Worm (Caenorhabditis elegans) whole organism, young adult: Measurements from ENCODE around the gene K03H9.3.

Source experiments
- B0019.2 ChIP-seq: fragments of 200-800 bp; sonication (Bioruptor generic); conservative IDR thresholded peaks from 2 replicates; pipeline ENCODE4 v1.3.6; 2022; ENCODE audit warnings: missing genetic modification reagents, missing genetic modification characterization, missing compliant biosample characterization
- B0336.3 ChIP-seq: fragments of 200-800 bp; sonication (Bioruptor generic); IDR thresholded peaks from 2 replicates; pipeline ENCODE4 v1.3.6; 2022; ENCODE audit warnings: missing genetic modification characterization, missing compliant biosample characterization
- D2030.7 ChIP-seq: fragments of 200-800 bp; sonication (Bioruptor generic); IDR thresholded peaks from 2 replicates; pipeline ENCODE4 v1.3.6; 2022; ENCODE audit warnings: missing genetic modification reagents, missing genetic modification characterization, missing compliant biosample characterization
- F37B4.10 ChIP-seq: fragments of 200-800 bp; sonication (Bioruptor generic); IDR thresholded peaks from 2 replicates; pipeline ENCODE4 v1.3.6; 2022; ENCODE audit warnings: missing genetic modification characterization, missing compliant biosample characterization
- K11D2.4 ChIP-seq: fragments of 200-800 bp; sonication (Bioruptor generic); IDR thresholded peaks from 2 replicates; pipeline ENCODE4 v1.3.6; 2022; ENCODE audit warnings: missing genetic modification reagents, missing genetic modification characterization, missing compliant biosample characterization
- K12H6.12 ChIP-seq: fragments of 200-800 bp; sonication (Bioruptor generic); optimal IDR thresholded peaks from 2 replicates; lab custom pipeline; 2018; ENCODE audit warnings: mild to moderate bottlenecking, missing genetic modification characterization, missing compliant biosample characterization
- Y56A3A.18 ChIP-seq: fragments of 200-800 bp; sonication (Bioruptor generic); IDR thresholded peaks from 2 replicates; pipeline ENCODE4 v1.3.6; 2022; ENCODE audit warnings: missing genetic modification reagents, missing genetic modification characterization, missing compliant biosample characterization
- Y67H2A.10 ChIP-seq: fragments of 200-800 bp; sonication (Bioruptor generic); conservative IDR thresholded peaks from 2 replicates; pipeline ENCODE4 v1.3.6; 2022; ENCODE audit warnings: missing genetic modification reagents, missing genetic modification characterization, missing compliant biosample characterization
- Y95B8A.8 ChIP-seq: fragments of 200-800 bp; sonication (Bioruptor generic); IDR thresholded peaks from 2 replicates; pipeline ENCODE4 v1.3.6; 2022; ENCODE audit warnings: missing genetic modification reagents, missing genetic modification characterization, missing compliant biosample characterization
- aptf-3 ChIP-seq: fragments of 200-800 bp; sonication (Bioruptor generic); IDR thresholded peaks from 2 replicates; pipeline ENCODE4 v1.3.6; 2022; ENCODE audit warnings: missing genetic modification characterization, missing compliant biosample characterization
- atf-7 ChIP-seq: sonication (generic microtip); optimal IDR thresholded peaks from 2 replicates; lab custom pipeline; 2017; ENCODE audit warnings: mild to moderate bottlenecking, missing genetic modification characterization, missing compliant biosample characterization
- cebp-2 ChIP-seq: fragments of 200-800 bp; sonication (Bioruptor generic); IDR thresholded peaks from 2 replicates; pipeline ENCODE4 v1.3.6; 2022; ENCODE audit warnings: missing genetic modification characterization, missing compliant biosample characterization
- ceh-27 ChIP-seq: fragments of 200-800 bp; sonication (Bioruptor generic); optimal IDR thresholded peaks from 2 replicates; lab custom pipeline; 2018; ENCODE audit warnings: mild to moderate bottlenecking, missing genetic modification characterization, moderate library complexity, missing compliant biosample characterization
- ceh-91 ChIP-seq: fragments of 200-800 bp; sonication (Bioruptor generic); IDR thresholded peaks from 2 replicates; pipeline ENCODE4 v1.3.6; 2022; ENCODE audit warnings: missing genetic modification reagents, missing genetic modification characterization, missing compliant biosample characterization
- dpff-1 ChIP-seq: sonication (generic microtip); optimal IDR thresholded peaks from 2 replicates; lab custom pipeline; 2017; ENCODE audit warnings: mild to moderate bottlenecking, missing genetic modification characterization, missing compliant biosample characterization
- dpl-1 ChIP-seq: fragments of 150-350 bp; optimal IDR thresholded peaks from 2 replicates; lab custom pipeline; 2014; ENCODE audit warnings: missing biosample characterization, missing genetic modification reagents, missing genetic modification characterization
- egl-18 ChIP-seq: fragments of 200-800 bp; sonication (Bioruptor generic); IDR thresholded peaks from 2 replicates; pipeline ENCODE4 v1.3.6; 2022; ENCODE audit warnings: missing genetic modification reagents, missing genetic modification characterization, missing compliant biosample characterization
- ets-4 ChIP-seq: fragments of 200-800 bp; sonication (Bioruptor generic); optimal IDR thresholded peaks from 2 replicates; lab custom pipeline; 2018; ENCODE audit warnings: mild to moderate bottlenecking, missing genetic modification characterization, missing compliant biosample characterization
- him-1 ChIP-seq: sonication (generic microtip); optimal IDR thresholded peaks from 2 replicates; lab custom pipeline; 2016; ENCODE audit warnings: missing genotype, missing genetic modification reagents, missing genetic modification characterization, missing compliant biosample characterization
- hlh-12 ChIP-seq: sonication (generic microtip); optimal IDR thresholded peaks from 2 replicates; lab custom pipeline; 2016; ENCODE audit warnings: missing genetic modification characterization, missing compliant biosample characterization
- lin-26 ChIP-seq: fragments of 200-800 bp; sonication (Bioruptor generic); IDR thresholded peaks from 2 replicates; pipeline ENCODE4 v1.3.6; 2022; ENCODE audit warnings: missing genetic modification reagents, missing genetic modification characterization, missing compliant biosample characterization
- nfya-2 ChIP-seq: fragments of 200-800 bp; sonication (Bioruptor generic); IDR thresholded peaks from 2 replicates; pipeline ENCODE4 v1.3.6; 2022; ENCODE audit warnings: missing genetic modification reagents, missing genetic modification characterization, missing compliant biosample characterization
- nhr-120 ChIP-seq: fragments of 200-800 bp; sonication (Bioruptor generic); IDR thresholded peaks from 2 replicates; pipeline ENCODE4 v1.3.6; 2022; ENCODE audit warnings: missing genetic modification characterization, missing compliant biosample characterization
- nhr-179 ChIP-seq: sonication (generic microtip); optimal IDR thresholded peaks from 2 replicates; lab custom pipeline; 2016; ENCODE audit warnings: mild to moderate bottlenecking, missing genetic modification characterization, missing compliant biosample characterization
- pha-4 ChIP-seq: fragments of 150-350 bp; sonication (generic microtip); optimal IDR thresholded peaks from 2 replicates; lab custom pipeline; 2014; ENCODE audit warnings: missing biosample characterization, missing genetic modification reagents, missing genetic modification characterization
- repo-1 ChIP-seq: sonication (generic microtip); optimal IDR thresholded peaks from 2 replicates; lab custom pipeline; 2017; ENCODE audit warnings: mild to moderate bottlenecking, missing genetic modification characterization, missing compliant biosample characterization
- snpc-3.4 ChIP-seq: sonication (generic microtip); optimal IDR thresholded peaks from 2 replicates; lab custom pipeline; 2017; ENCODE audit warnings: missing genetic modification characterization, mild to moderate bottlenecking, missing compliant biosample characterization, antibody characterized with exemption, moderate library complexity, missing genotype, missing genetic modification reagents
- unc-62 ChIP-seq: fragments of 150-350 bp; optimal IDR thresholded peaks from 2 replicates; lab custom pipeline; 2014; ENCODE audit warnings: missing biosample characterization, missing genetic modification reagents, missing genetic modification characterization
- xnd-1 ChIP-seq: sonication (generic microtip); optimal IDR thresholded peaks from 2 replicates; lab custom pipeline; 2016; ENCODE audit warnings: missing genotype, missing genetic modification reagents, missing genetic modification characterization, missing compliant biosample characterization
- zfh-2 ChIP-seq: fragments of 200-800 bp; sonication (Bioruptor generic); conservative IDR thresholded peaks from 2 replicates; pipeline ENCODE4 v1.3.6; 2022; ENCODE audit warnings: missing genetic modification reagents, missing genetic modification characterization, missing compliant biosample characterization
- zim-3 ChIP-seq: sonication (generic microtip); optimal IDR thresholded peaks from 2 replicates; lab custom pipeline; 2017; ENCODE audit warnings: mild to moderate bottlenecking, missing genetic modification characterization, moderate library complexity, missing compliant biosample characterization
- ztf-18 ChIP-seq: sonication (generic microtip); optimal IDR thresholded peaks from 2 replicates; lab custom pipeline; 2016; ENCODE audit warnings: missing genotype, mild to moderate bottlenecking, missing genetic modification characterization, missing compliant biosample characterization
- ztf-25 ChIP-seq: fragments of 200-800 bp; sonication (Bioruptor generic); IDR thresholded peaks from 2 replicates; pipeline ENCODE4 v1.3.6; 2022; ENCODE audit warnings: missing genetic modification reagents, missing genetic modification characterization, missing compliant biosample characterization
- ztf-28 ChIP-seq: fragments of 200-800 bp; sonication (Bioruptor generic); IDR thresholded peaks from 2 replicates; pipeline ENCODE4 v1.3.6; 2022; ENCODE audit warnings: missing genetic modification reagents, missing genetic modification characterization, missing compliant biosample characterization

Gene K03H9.3

DNA sequence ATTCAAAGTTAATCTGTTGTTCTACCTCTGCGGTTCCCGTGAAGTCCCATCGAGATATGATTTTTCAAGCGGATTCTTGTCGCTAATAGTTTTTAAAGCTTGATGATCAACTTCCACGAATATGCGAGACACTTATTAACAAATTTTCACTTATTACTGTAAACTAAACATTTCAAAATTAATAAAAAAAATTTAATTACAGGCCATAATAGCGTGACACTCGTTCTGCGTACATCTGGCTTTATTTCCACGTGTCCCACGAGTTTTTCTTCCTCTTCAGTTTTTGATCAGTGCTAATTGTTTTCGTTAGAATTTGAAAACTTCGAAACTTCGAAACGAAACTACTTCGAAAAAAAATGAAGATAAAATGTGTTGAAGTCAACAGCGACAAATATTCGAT is 21.3 kb upstream of the K03H9.3 start, which contains the start of gene btb-2:
Gene btb-2 (plus strand): TSS at position 301 of the 400 bp plus-strand sequence.
- no peak for TF ChIP-seq pha-4 (tag; lab: Kevin White, UChicago)
- no peak for TF ChIP-seq K11D2.4 (GFP tag; lab: Robert Waterston, UW)
- no peak for TF ChIP-seq Y56A3A.18 (GFP tag; lab: Robert Waterston, UW)
- no peak for TF ChIP-seq dpl-1 (GFP tag; lab: Kevin White, UChicago)
- TF ChIP-seq unc-62 (GFP tag; lab: Kevin White, UChicago) = no peak
- no peak for TF ChIP-seq ztf-18 (tag; lab: Kevin White, UChicago)
- TF ChIP-seq egl-18 = no peak
- no peak for TF ChIP-seq ceh-27 (GFP tag; lab: Kevin White, UChicago)
- no peak for TF ChIP-seq K12H6.12 (tag; lab: Kevin White, UChicago)
- no peak for TF ChIP-seq B0336.3 (GFP tag; lab: Robert Waterston, UW)
- TF ChIP-seq nfya-2 (GFP tag; lab: Robert Waterston, UW) = no peak

DNA sequence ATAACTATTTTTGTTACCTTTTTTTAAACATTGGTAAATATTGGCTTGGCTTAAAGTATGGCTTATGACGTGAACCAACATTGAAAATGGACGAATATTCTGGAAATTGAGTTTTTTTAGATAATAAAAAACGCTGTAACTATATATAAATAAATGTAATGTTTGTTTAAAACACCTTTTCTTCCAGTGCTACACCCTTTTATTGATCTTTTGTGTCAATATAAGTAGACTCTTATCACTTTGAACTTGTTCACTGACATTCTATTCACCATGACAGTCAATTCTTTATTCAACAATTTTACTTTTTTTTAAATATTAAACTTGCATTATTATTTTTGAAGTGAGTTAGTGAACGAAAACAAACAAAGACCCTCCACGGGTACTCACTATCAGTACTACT is 19.7 kb upstream of the K03H9.3 start, which contains the start of gene T25D10.1:
Gene T25D10.1 (plus strand): TSS at position 169 of the 400 bp plus-strand sequence.
- TF ChIP-seq ztf-25 (GFP tag; lab: Robert Waterston, UW) = no peak
- TF ChIP-seq nhr-120 (GFP tag; lab: Robert Waterston, UW) = no peak
- TF ChIP-seq aptf-3 (GFP tag; lab: Robert Waterston, UW) = no peak
- no peak for TF ChIP-seq cebp-2

DNA sequence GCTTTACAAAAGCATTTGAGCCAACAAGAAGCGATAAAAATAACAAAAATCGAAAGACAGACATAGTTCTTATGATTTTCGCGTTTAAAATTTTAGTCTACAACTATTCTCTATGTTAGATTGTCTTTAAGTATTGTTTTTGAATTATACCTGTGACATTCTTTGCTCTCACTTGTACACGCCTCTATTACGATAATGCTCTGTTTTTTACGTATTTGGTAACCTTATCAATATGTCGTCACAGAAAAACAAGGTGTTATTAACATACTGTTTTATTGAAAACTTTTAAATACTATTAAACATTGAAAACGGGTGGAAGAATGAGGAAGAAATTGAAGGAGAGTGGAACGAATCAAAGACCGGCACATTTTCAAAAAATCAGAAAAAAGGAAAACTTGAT is 15.6 kb upstream of the K03H9.3 start, which contains the start of gene spp-11:
Gene spp-11 (minus strand): TSS at position 101 of the 400 bp plus-strand sequence.
- TF ChIP-seq zfh-2 (GFP tag; lab: Robert Waterston, UW) (no peak), ets-4 (GFP tag; lab: Kevin White, UChicago) (no peak), dpff-1 (tag; lab: Kevin White, UChicago) (no peak), F37B4.10 (GFP tag; lab: Robert Waterston, UW) (no peak), atf-7 (tag; lab: Kevin White, UChicago) (no peak), D2030.7 (no peak), snpc-3.4 (tag; lab: Kevin White, UChicago) (no peak), ztf-25 (GFP tag; lab: Robert Waterston, UW) (no peak), zim-3 (tag; lab: Kevin White, UChicago) (no peak), ztf-28 (GFP tag; lab: Robert Waterston, UW) (no peak), lin-26 (GFP tag; lab: Robert Waterston, UW) (no peak), him-1 (tag; lab: Kevin White, UChicago) (no peak), nhr-179 (tag; lab: Kevin White, UChicago) (no peak), ceh-27 (GFP tag; lab: Kevin White, UChicago) (no peak), Y95B8A.8 (GFP tag; lab: Robert Waterston, UW) (no peak)

DNA sequence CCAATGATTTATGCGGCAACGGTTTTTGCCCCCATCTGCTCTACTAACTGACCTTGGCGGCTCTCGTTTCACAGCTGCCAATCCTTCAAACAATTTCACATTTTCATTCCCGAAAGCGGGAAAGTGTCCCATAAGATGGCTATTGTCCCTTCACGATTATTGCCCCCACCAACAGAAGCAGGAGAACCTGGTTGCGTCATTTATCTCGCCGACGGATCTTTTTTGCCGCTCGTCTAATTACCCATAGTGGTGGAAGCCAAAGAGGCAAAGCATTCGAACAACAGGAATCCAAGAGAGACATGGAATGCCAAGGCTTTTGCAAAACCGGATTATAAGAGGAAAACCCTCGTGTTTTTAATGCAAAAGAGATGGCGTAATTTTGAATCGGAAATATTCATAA is 13.8 kb upstream of the K03H9.3 start:
- TF ChIP-seq dpl-1 (GFP tag; lab: Kevin White, UChicago) (no peak), B0019.2 (GFP tag; lab: Robert Waterston, UW) (no peak), xnd-1 (tag; lab: Kevin White, UChicago) (no peak), hlh-12 (no peak), ceh-91 (GFP tag; lab: Robert Waterston, UW) (no peak), repo-1 (no peak)

DNA sequence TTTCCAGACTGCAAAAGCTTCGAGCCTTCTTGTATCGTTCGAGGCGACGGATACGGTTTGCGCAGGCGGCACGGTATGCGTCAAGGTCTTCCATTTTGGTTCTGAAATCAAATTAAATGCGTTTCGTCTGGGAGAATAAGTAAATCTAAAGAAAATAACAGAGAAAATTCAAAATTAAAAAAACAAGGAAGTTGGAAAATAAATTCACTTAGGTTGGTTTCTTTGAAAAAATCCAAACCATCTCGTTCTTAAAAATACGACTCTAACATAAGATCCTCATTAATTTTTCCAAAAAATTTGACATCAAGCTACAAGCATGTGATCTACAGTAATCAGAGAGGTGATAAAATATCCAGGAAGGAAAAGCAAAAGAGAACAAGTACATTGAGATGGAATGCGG is 12.7 kb upstream of the K03H9.3 start, which contains the start of gene T25D10.4:
Gene T25D10.4 (minus strand): TSS at position 101 of the 400 bp plus-strand sequence.
- TF ChIP-seq Y67H2A.10 = no peak
- TF ChIP-seq egl-18 = no peak
